Fruit fly (Drosophila melanogaster) whole organism, embryonic: ENCODE data around the gene Prp5.

Experiments
- BEAF-32 ChIP-seq: fragments of 200-800 bp; sonication (Bioruptor generic); optimal IDR thresholded peaks from 3 replicates; lab custom pipeline; 2017; ENCODE audit warnings: missing biosample characterization, missing genetic modification characterization, mild to moderate bottlenecking, moderate library complexity, missing genetic modification reagents
- CG12391 ChIP-seq: fragments of 200-800 bp; sonication (Bioruptor generic); optimal IDR thresholded peaks from 3 replicates; lab custom pipeline; 2018; ENCODE audit warnings: missing biosample characterization, mild to moderate bottlenecking, missing genetic modification characterization, moderate library complexity
- CG13287 ChIP-seq: fragments of 200-800 bp; sonication (Bioruptor generic); IDR thresholded peaks from 2 replicates; pipeline ENCODE4 v1.3.6; 2022; ENCODE audit warnings: missing biosample characterization, missing genetic modification characterization; ENCODE audit not compliant: partially characterized antibody
- CG15514 ChIP-seq: fragments of 200-800 bp; sonication (Bioruptor generic); optimal IDR thresholded peaks from 3 replicates; lab custom pipeline; 2017; ENCODE audit warnings: missing biosample characterization, missing genetic modification characterization, mild to moderate bottlenecking, moderate library complexity, missing genetic modification reagents
- CG16813 ChIP-seq: fragments of 200-800 bp; sonication (Bioruptor generic); IDR thresholded peaks from 3 replicates; pipeline ENCODE4 v1.3.6; 2022; ENCODE audit warnings: missing biosample characterization, missing genetic modification characterization; ENCODE audit not compliant: partially characterized antibody
- CG17359 ChIP-seq: fragments of 200-800 bp; sonication (Bioruptor generic); optimal IDR thresholded peaks from 3 replicates; lab custom pipeline; 2018; ENCODE audit warnings: missing biosample characterization, mild to moderate bottlenecking, missing genetic modification characterization, moderate library complexity
- CG18011 ChIP-seq: fragments of 200-800 bp; sonication (Bioruptor generic); optimal IDR thresholded peaks from 2 replicates; lab custom pipeline; 2017; ENCODE audit warnings: missing biosample characterization, missing genetic modification characterization, mild to moderate bottlenecking, moderate library complexity, missing genotype
- CG4854 ChIP-seq: fragments of 200-800 bp; sonication (Bioruptor generic); optimal IDR thresholded peaks from 2 replicates; lab custom pipeline; 2016; ENCODE audit warnings: missing biosample characterization, missing genetic modification characterization, inconsistent platforms
- CG6175 ChIP-seq: fragments of 200-800 bp; sonication (Bioruptor generic); IDR thresholded peaks from 3 replicates; pipeline ENCODE4 v1.3.6; 2022; ENCODE audit warnings: missing biosample characterization, missing genetic modification characterization
- CG7372 ChIP-seq: fragments of 200-800 bp; sonication (Bioruptor generic); IDR thresholded peaks from 2 replicates; pipeline ENCODE4 v1.3.6; 2022; ENCODE audit warnings: missing biosample characterization, missing genetic modification characterization
- Dll ChIP-seq: fragments of 200-800 bp; sonication (Bioruptor generic); IDR thresholded peaks from 4 replicates; pipeline ENCODE4 v1.3.6; 2022; ENCODE audit warnings: missing biosample characterization, missing genetic modification characterization; ENCODE audit not compliant: partially characterized antibody
- Med ChIP-seq: fragments of 200-800 bp; sonication (Bioruptor generic); peaks from one replicate; lab custom pipeline; 2016; ENCODE audit warnings: missing biosample characterization, missing genetic modification characterization, mild to moderate bottlenecking, inconsistent platforms, moderate library complexity
- Scr ChIP-seq: fragments of 200-800 bp; sonication (Bioruptor generic); IDR thresholded peaks from 2 replicates; pipeline ENCODE4 v1.3.6; 2022; ENCODE audit warnings: missing biosample characterization, missing genetic modification characterization; ENCODE audit not compliant: partially characterized antibody
- Taf1 ChIP-seq: fragments of 200-800 bp; sonication (Bioruptor generic); IDR thresholded peaks from 2 replicates; pipeline ENCODE4 v1.3.6; 2022; ENCODE audit warnings: missing biosample characterization, missing genetic modification characterization
- Xbp1 ChIP-seq: fragments of 200-800 bp; sonication (Bioruptor generic); optimal IDR thresholded peaks from 3 replicates; lab custom pipeline; 2016; ENCODE audit warnings: missing biosample characterization, mild to moderate bottlenecking, missing genetic modification characterization
- amos ChIP-seq: fragments of 200-800 bp; sonication (Bioruptor generic); IDR thresholded peaks from 2 replicates; pipeline ENCODE4 v1.3.6; 2022; ENCODE audit warnings: missing biosample characterization, missing genetic modification characterization; ENCODE audit not compliant: partially characterized antibody
- bbx ChIP-seq: fragments of 200-800 bp; sonication (Bioruptor generic); IDR thresholded peaks from 2 replicates; pipeline ENCODE4 v1.3.6; 2022; ENCODE audit warnings: missing biosample characterization, missing genetic modification characterization; ENCODE audit not compliant: partially characterized antibody
- crp ChIP-seq, 2 experiments: fragments of 200-800 bp; sonication (Bioruptor generic); optimal IDR thresholded peaks; 2 replicates in 1 of 2; 3 replicates in 1 of 2; lab custom pipeline; 2017; ENCODE audit warnings: missing biosample characterization in 2 of 2, missing genetic modification characterization in 2 of 2, mild to moderate bottlenecking in 1 of 2, moderate library complexity in 1 of 2
- gce ChIP-seq: fragments of 200-800 bp; sonication (Bioruptor generic); IDR thresholded peaks from 3 replicates; pipeline ENCODE4 v1.3.6; 2022; ENCODE audit warnings: missing biosample characterization, missing genetic modification characterization
- ham ChIP-seq: fragments of 200-800 bp; sonication (Bioruptor generic); IDR thresholded peaks from 2 replicates; pipeline ENCODE4 v1.3.6; 2022; ENCODE audit warnings: missing biosample characterization, missing genetic modification characterization
- inv ChIP-seq: fragments of 200-800 bp; sonication (Bioruptor generic); IDR thresholded peaks from 2 replicates; pipeline ENCODE4 v1.3.6; 2022; ENCODE audit warnings: missing biosample characterization, missing genetic modification characterization; ENCODE audit not compliant: partially characterized antibody
- jigr1 ChIP-seq: fragments of 200-800 bp; sonication (Bioruptor generic); IDR thresholded peaks from 3 replicates; pipeline ENCODE4 v1.3.6; 2022; ENCODE audit warnings: missing biosample characterization, missing genetic modification characterization
- knrl ChIP-seq: fragments of 200-800 bp; sonication (Bioruptor generic); IDR thresholded peaks from 3 replicates; pipeline ENCODE4 v1.3.6; 2022; ENCODE audit warnings: missing biosample characterization, missing genetic modification characterization; ENCODE audit not compliant: partially characterized antibody
- onecut ChIP-seq: fragments of 200-800 bp; sonication (Bioruptor generic); IDR thresholded peaks from 2 replicates; pipeline ENCODE4 v1.3.6; 2022; ENCODE audit warnings: missing biosample characterization, missing genetic modification characterization
- schlank ChIP-seq: fragments of 200-800 bp; sonication (Bioruptor generic); optimal IDR thresholded peaks from 2 replicates; lab custom pipeline; 2018; ENCODE audit warnings: missing biosample characterization, mild to moderate bottlenecking, missing genetic modification characterization
- seq ChIP-seq: fragments of 200-800 bp; sonication (Bioruptor generic); IDR thresholded peaks from 2 replicates; pipeline ENCODE4 v1.3.6; 2022; ENCODE audit warnings: missing biosample characterization, missing genetic modification characterization
- slbo ChIP-seq: fragments of 200-800 bp; sonication (Bioruptor generic); IDR thresholded peaks from 2 replicates; pipeline ENCODE4 v1.3.6; 2022; ENCODE audit warnings: missing biosample characterization, missing genetic modification characterization
- slp2 ChIP-seq: fragments of 200-800 bp; sonication (Bioruptor generic); optimal IDR thresholded peaks from 2 replicates; lab custom pipeline; 2016; ENCODE audit warnings: missing biosample characterization, missing genetic modification characterization
- sqz ChIP-seq: fragments of 200-800 bp; sonication (Bioruptor generic); optimal IDR thresholded peaks from 3 replicates; lab custom pipeline; 2018; ENCODE audit warnings: missing biosample characterization, mild to moderate bottlenecking, missing genetic modification characterization
- unc-4 ChIP-seq: fragments of 200-800 bp; sonication (Bioruptor generic); IDR thresholded peaks from 2 replicates; pipeline ENCODE4 v1.3.6; 2022; ENCODE audit warnings: missing biosample characterization, missing genetic modification characterization; ENCODE audit not compliant: partially characterized antibody
- vnd ChIP-seq: fragments of 200-800 bp; sonication (Bioruptor generic); IDR thresholded peaks from 3 replicates; pipeline ENCODE4 v1.3.6; 2022; ENCODE audit warnings: missing biosample characterization, missing genetic modification characterization; ENCODE audit not compliant: partially characterized antibody
- zf30C ChIP-seq: fragments of 200-800 bp; sonication (Bioruptor generic); optimal IDR thresholded peaks from 3 replicates; lab custom pipeline; 2018; ENCODE audit warnings: missing biosample characterization, mild to moderate bottlenecking, missing genetic modification characterization

Gene Prp5

dm6 chrX:15385176-15386056 lies 40.4 kb downstream of the Prp5 start, which contains the start of gene CG9164 (continued):
- TF ChIP-seq Med (GFP tag; lab: Kevin White, UChicago) (peak; percentile 40), CG15514 (GFP tag; lab: Kevin White, UChicago) (peak; percentile 4), slp2 (GFP tag; lab: Kevin White, UChicago) (no peak), CG7372 (GFP tag; lab: Robert Waterston, UW) (peak; percentile 67), gce (GFP tag; lab: Robert Waterston, UW) (no peak), onecut (GFP tag; lab: Robert Waterston, UW) (peak; percentile 76), bbx (GFP tag; lab: Robert Waterston, UW) (peak; percentile 38; the same call in 1 of the 2 replicates), crp (GFP tag; optimal IDR thresholded peaks at IDR 0.05; lab: Kevin White, UChicago) (peak in 1 of 2 experiments; percentile 17), zf30C (GFP tag; lab: Kevin White, UChicago) (no peak), slbo (GFP tag; lab: Robert Waterston, UW) (peak; percentile 19; the same call in 1 of the 2 replicates), sqz (GFP tag; lab: Kevin White, UChicago) (peak; percentile 1), CG6175 (GFP tag; lab: Robert Waterston, UW) (peak; percentile 63; the same call in 1 of the 3 replicates), CG12391 (tag; lab: Kevin White, UChicago) (no peak), schlank (no peak), Xbp1 (no peak), inv (GFP tag; lab: Robert Waterston, UW) (no peak), seq (GFP tag; lab: Robert Waterston, UW) (peak; percentile 63)

- TF ChIP-seq unc-4 (GFP tag; lab: Robert Waterston, UW): peak; percentile 35; the same call in 1 of the 2 replicates
- TF ChIP-seq BEAF-32 (GFP tag; lab: Kevin White, UChicago): peak; percentile 29
- TF ChIP-seq amos (GFP tag; lab: Robert Waterston, UW): peak; percentile 21; the same call in 1 of the 2 replicates
- TF ChIP-seq CG13287 (GFP tag; lab: Robert Waterston, UW): 0 out of 2 replicates have a peak, but pooled peaks have one; percentile 22
- TF ChIP-seq CG4854 (GFP tag; lab: Kevin White, UChicago): no peak
- no peak for TF ChIP-seq ham (GFP tag; lab: Robert Waterston, UW)
- TF ChIP-seq CG17359 (tag; lab: Kevin White, UChicago): no peak
- TF ChIP-seq jigr1 (GFP tag; lab: Robert Waterston, UW): no peak
- no peak for TF ChIP-seq Taf1
- peak; percentile 55; the same call in 3 of the 4 replicates for TF ChIP-seq Dll
- peak; percentile 53; the same call in 2 of the 3 replicates for TF ChIP-seq CG16813
- TF ChIP-seq vnd (GFP tag; lab: Robert Waterston, UW): 0 out of 3 replicates have a peak, but pooled peaks have one; percentile 17
- TF ChIP-seq CG18011 (GFP tag; lab: Kevin White, UChicago): no peak
- TF ChIP-seq Scr (GFP tag; lab: Robert Waterston, UW): peak; percentile 50; the same call in 1 of the 2 replicates
- peak; percentile 39; the same call in 2 of the 3 replicates for TF ChIP-seq knrl
Observed at dm6 chrX:15387344-15387743, 42.4 kb downstream of the Prp5 start.
